Fruit fly (Drosophila melanogaster) S2 (cell line): ENCODE data around the gene Stip1.

ENCODE experiments used
- CG8478 ChIP-seq: fragments of >200 bp; optimal IDR thresholded peaks from 2 replicates; lab custom pipeline; 2018
- CTCF ChIP-seq, 2 experiments: fragments of >200 bp; optimal IDR thresholded peaks; 2 replicates each; lab custom pipeline; 2018

DNA sequence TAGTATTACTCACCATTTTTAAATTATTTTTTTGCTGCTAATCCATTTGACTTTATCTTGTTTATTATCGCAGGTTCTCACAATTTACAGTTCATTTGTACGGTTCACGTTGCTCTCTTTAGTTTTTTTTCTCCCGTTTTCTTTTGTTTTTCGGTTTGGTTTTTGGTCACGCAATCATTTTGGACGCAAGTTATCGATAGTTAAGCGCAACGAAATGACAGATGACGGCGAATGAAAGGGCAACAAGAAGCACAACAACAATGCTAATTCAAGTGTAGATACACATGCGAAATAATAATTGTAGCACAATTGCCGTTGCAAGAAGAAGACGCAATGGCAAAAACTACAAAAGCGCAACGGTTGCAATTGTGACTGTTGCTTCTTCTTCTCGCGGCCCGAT lies 46.3 kb upstream of the Stip1 start:
- no peak for TF ChIP-seq CG8478 (lab: Kevin White, UChicago)
- TF ChIP-seq CTCF (optimal IDR thresholded peaks at IDR 0.05; lab: Kevin White, UChicago): no peak
